Worm (Caenorhabditis elegans): ENCODE results near the gene Y54E2A.10.

Y54E2A.10 gene

DNA sequence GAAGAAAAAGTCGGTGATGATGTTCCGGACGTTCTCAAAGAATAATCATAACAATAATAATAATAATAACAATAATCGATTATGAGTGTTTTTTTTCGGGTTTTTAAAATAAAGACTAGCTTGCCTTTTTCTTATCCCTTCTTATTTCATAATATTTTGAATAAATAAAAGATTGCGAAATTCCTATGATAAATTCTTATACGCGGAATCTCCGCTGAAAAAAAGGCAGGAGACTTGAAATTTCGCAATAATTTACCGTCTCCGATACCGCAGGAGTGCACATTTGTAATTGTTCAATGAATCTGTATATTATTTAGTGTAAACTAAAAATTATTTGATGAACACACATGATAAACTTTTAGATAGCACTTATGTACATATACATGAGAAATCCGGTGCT, 1.6 kb downstream of the Y54E2A.10 start:
- TF ChIP-seq ceh-2 (tag; optimal IDR thresholded peaks at IDR 0.05) (no peak), rnt-1 (tag; optimal IDR thresholded peaks at IDR 0.05) (no peak), sox-2 (GFP tag; IDR thresholded peaks at IDR 0.05) (no peak), ceh-31 (tag; optimal IDR thresholded peaks at IDR 0.05) (no peak), unc-55 (GFP tag; optimal IDR thresholded peaks at IDR 0.05) (no peak), pha-4 (tag; optimal IDR thresholded peaks at IDR 0.05) (no peak), elt-4 (tag; optimal IDR thresholded peaks at IDR 0.05) (no peak), ceh-9 (tag; optimal IDR thresholded peaks at IDR 0.05) (no peak), fkh-10 (GFP tag; optimal IDR thresholded peaks at IDR 0.05) (no peak), ceh-18 (tag; optimal IDR thresholded peaks at IDR 0.05) (no peak)

ce11 chrII:14794935-14795454, 4.1 kb downstream of the Y54E2A.10 start, which contains the start of gene eif-3.B:
TSS of gene eif-3.B (plus strand) at chrII:14795404.
- peak; percentile 66 for TF ChIP-seq fax-1 (tag; optimal IDR thresholded peaks at IDR 0.05)
- peak; percentile 55; the same call in 1 of the 2 replicates for TF ChIP-seq unc-3 (GFP tag; conservative IDR thresholded peaks at IDR 0.05)
- TF ChIP-seq unc-3 (tag; optimal IDR thresholded peaks at IDR 0.05): no peak
- peak; percentile 84 for TF ChIP-seq mec-3 (tag; optimal IDR thresholded peaks at IDR 0.05; ENCODE audit: borderline replicate concordance)
- peak; percentile 97 for TF ChIP-seq C08G9.2 (tag; optimal IDR thresholded peaks at IDR 0.05)
- peak; percentile 29 for TF ChIP-seq ttx-3 (tag; optimal IDR thresholded peaks at IDR 0.05)
- TF ChIP-seq K09A11.1 (tag; optimal IDR thresholded peaks at IDR 0.05; ENCODE audit: insufficient read depth): peak; percentile 35
- TF ChIP-seq ets-4 (tag; optimal IDR thresholded peaks at IDR 0.05): peak; percentile 91
- TF ChIP-seq tbx-7 (tag; optimal IDR thresholded peaks at IDR 0.05): peak; percentile 89
- peak; percentile 67 for TF ChIP-seq F13H6.1 (tag; optimal IDR thresholded peaks at IDR 0.05)
- no peak for TF ChIP-seq K02D7.2 (tag; optimal IDR thresholded peaks at IDR 0.05)
- TF ChIP-seq rnt-1 (tag; optimal IDR thresholded peaks at IDR 0.05): peak; percentile 78
- TF ChIP-seq fkh-6 (tag; optimal IDR thresholded peaks at IDR 0.05): peak; percentile 79
- TF ChIP-seq syd-9 (tag; optimal IDR thresholded peaks at IDR 0.05): peak; percentile 40
- TF ChIP-seq ceh-18 (tag; optimal IDR thresholded peaks at IDR 0.05): peak; percentile 76
- no peak for TF ChIP-seq ceh-24 (tag; optimal IDR thresholded peaks at IDR 0.05)
- TF ChIP-seq pax-1 (tag; optimal IDR thresholded peaks at IDR 0.05): peak; percentile 76
- peak; percentile 98 for TF ChIP-seq ceh-31 (tag; optimal IDR thresholded peaks at IDR 0.05)
- peak; percentile 81 for TF ChIP-seq hlh-8 (tag; optimal IDR thresholded peaks at IDR 0.05)
- TF ChIP-seq ceh-2 (tag; optimal IDR thresholded peaks at IDR 0.05): peak; percentile 94
- peak; percentile 81 for TF ChIP-seq dve-1 (tag; optimal IDR thresholded peaks at IDR 0.05)
- peak; percentile 56 for TF ChIP-seq elt-2 (tag; optimal IDR thresholded peaks at IDR 0.05)
- TF ChIP-seq unc-42 (tag; optimal IDR thresholded peaks at IDR 0.05): peak; percentile 93
- peak; percentile 51 for TF ChIP-seq eyg-1 (tag; optimal IDR thresholded peaks at IDR 0.05)
- peak; percentile 56 for TF ChIP-seq unc-86 (tag; optimal IDR thresholded peaks at IDR 0.05)
- TF ChIP-seq hlh-6 (tag; optimal IDR thresholded peaks at IDR 0.05): no peak
- peak; percentile 23 for TF ChIP-seq pag-3 (tag; optimal IDR thresholded peaks at IDR 0.05; ENCODE audit: borderline replicate concordance)
- TF ChIP-seq pha-2 (tag; optimal IDR thresholded peaks at IDR 0.05): no peak
- TF ChIP-seq ref-2 (tag; optimal IDR thresholded peaks at IDR 0.05): peak; percentile 89
- peak; percentile 83 for TF ChIP-seq lim-6 (tag; optimal IDR thresholded peaks at IDR 0.05)
- peak; percentile 42 for TF ChIP-seq madf-2 (tag; optimal IDR thresholded peaks at IDR 0.05)
- TF ChIP-seq nhr-232 (tag; optimal IDR thresholded peaks at IDR 0.05): peak; percentile 12
- TF ChIP-seq tbx-2 (tag; optimal IDR thresholded peaks at IDR 0.05): peak; percentile 94
- TF ChIP-seq zip-5 (tag; optimal IDR thresholded peaks at IDR 0.05): peak; percentile 81
- TF ChIP-seq pqm-1 (tag; optimal IDR thresholded peaks at IDR 0.05): peak; percentile 69
- peak; percentile 74 for TF ChIP-seq unc-55 (GFP tag; optimal IDR thresholded peaks at IDR 0.05)
- TF ChIP-seq ceh-48 (tag; optimal IDR thresholded peaks at IDR 0.05): peak; percentile 64
- peak; percentile 5 for TF ChIP-seq ztf-16 (tag; optimal IDR thresholded peaks at IDR 0.05)
- TF ChIP-seq sox-2 (GFP tag; IDR thresholded peaks at IDR 0.05): no peak
- peak; percentile 83 for TF ChIP-seq nfya-1 (tag; optimal IDR thresholded peaks at IDR 0.05)
- peak; percentile 80 for TF ChIP-seq ceh-14 (tag; optimal IDR thresholded peaks at IDR 0.05)
- no peak for TF ChIP-seq ceh-19 (GFP tag; optimal IDR thresholded peaks at IDR 0.05)
- TF ChIP-seq ceh-34 (tag; optimal IDR thresholded peaks at IDR 0.05): peak; percentile 84
- no peak for TF ChIP-seq hlh-13 (GFP tag; optimal IDR thresholded peaks at IDR 0.05)
- peak; percentile 15 for TF ChIP-seq hlh-15 (tag; optimal IDR thresholded peaks at IDR 0.05)
- TF ChIP-seq ceh-30 (tag; optimal IDR thresholded peaks at IDR 0.05): peak; percentile 70
- TF ChIP-seq elt-4 (tag; optimal IDR thresholded peaks at IDR 0.05): no peak
